Fruit fly (Drosophila melanogaster) whole organism, wandering third instar larva: ENCODE data around the gene CG31174.
A peak's percentile ranks its signal among the peaks of the same experiment; 100 is the strongest.

Experiments
- Abd-B ChIP-seq: fragments of >200 bp; optimal IDR thresholded peaks from 2 replicates; lab custom pipeline; 2017; ENCODE audit warnings: missing biosample characterization, missing genetic modification characterization
- CG32264 ChIP-seq: fragments of 200-800 bp; sonication (Bioruptor generic); optimal IDR thresholded peaks from 2 replicates; lab custom pipeline; 2016; ENCODE audit warnings: missing biosample characterization, missing genetic modification characterization
- CrebA ChIP-seq: fragments of 200-800 bp; sonication (Bioruptor generic); optimal IDR thresholded peaks from 2 replicates; lab custom pipeline; 2016; ENCODE audit warnings: missing biosample characterization, mild to moderate bottlenecking, missing genetic modification characterization, borderline replicate concordance
- Dfd ChIP-seq: fragments of >200 bp; optimal IDR thresholded peaks from 2 replicates; lab custom pipeline; 2017; ENCODE audit warnings: missing biosample characterization, missing genetic modification characterization
- HLH106 ChIP-seq: fragments of 200-800 bp; optimal IDR thresholded peaks from 3 replicates; lab custom pipeline; 2019; ENCODE audit warnings: missing biosample characterization, mild to moderate bottlenecking, missing genetic modification characterization, moderate library complexity
- Hnf4 ChIP-seq: fragments of 200-800 bp; sonication (Bioruptor generic); optimal IDR thresholded peaks from 2 replicates; lab custom pipeline; 2016; ENCODE audit warnings: missing biosample characterization, mild to moderate bottlenecking, missing genetic modification characterization
- Hr78 ChIP-seq: fragments of >200 bp; optimal IDR thresholded peaks from 2 replicates; lab custom pipeline; 2017; ENCODE audit warnings: missing biosample characterization, missing genetic modification characterization
- Hr83 ChIP-seq: fragments of 200-300 bp; sonication (Bioruptor generic); optimal IDR thresholded peaks from 2 replicates; lab custom pipeline; 2016; ENCODE audit warnings: missing biosample characterization, mild to moderate bottlenecking, missing genetic modification characterization, moderate library complexity; ENCODE audit not compliant: poor library complexity, severe bottlenecking
- Jra ChIP-seq: sonication (Bioruptor generic); optimal IDR thresholded peaks from 2 replicates; lab custom pipeline; 2016; ENCODE audit warnings: missing biosample characterization, missing genetic modification characterization
- Myc ChIP-seq: fragments of >200 bp; optimal IDR thresholded peaks from 2 replicates; lab custom pipeline; 2017
- Rel ChIP-seq, 2 experiments: fragments of 200-800 bp; sonication (Bioruptor generic) in 1 of 2; optimal IDR thresholded peaks; 2 replicates in 1 of 2; 3 replicates in 1 of 2; lab custom pipeline; 2016 to 2019; ENCODE audit warnings: mild to moderate bottlenecking in 2 of 2, missing biosample characterization in 2 of 2, missing genetic modification characterization in 2 of 2, moderate library complexity in 1 of 2
- Sp1 ChIP-seq: fragments of 200-800 bp; sonication (Bioruptor generic); optimal IDR thresholded peaks from 3 replicates; lab custom pipeline; 2019; ENCODE audit warnings: missing biosample characterization, mild to moderate bottlenecking, missing genetic modification characterization, moderate library complexity
- Vsx2 ChIP-seq: fragments of 200-300, 225-300 bp; sonication (Bioruptor generic); optimal IDR thresholded peaks from 2 replicates; lab custom pipeline; 2018; ENCODE audit warnings: missing biosample characterization, missing genetic modification characterization; ENCODE audit not compliant: partially characterized antibody
- dl ChIP-seq, 2 experiments: fragments of 175-275, 200-275 bp in 1 of 2; fragments of 200-275 bp in 1 of 2; sonication (Bioruptor generic); optimal IDR thresholded peaks; lab custom pipeline; 2018; ENCODE audit warnings: mild to moderate bottlenecking in 2 of 2, missing biosample characterization in 2 of 2, missing genetic modification characterization in 2 of 2, moderate library complexity in 2 of 2; ENCODE audit not compliant: partially characterized antibody in 2 of 2, insufficient read depth in 1 of 2
- dmrt93B ChIP-seq: fragments of 200-800 bp; sonication (Bioruptor generic); optimal IDR thresholded peaks from 2 replicates; lab custom pipeline; 2018; ENCODE audit warnings: missing biosample characterization, mild to moderate bottlenecking, missing genetic modification characterization
- dsf ChIP-seq: sonication (Bioruptor generic); optimal IDR thresholded peaks from 2 replicates; lab custom pipeline; 2016; ENCODE audit warnings: missing biosample characterization, missing genetic modification characterization, borderline replicate concordance
- ey ChIP-seq: fragments of 200-800 bp; sonication (Bioruptor generic); optimal IDR thresholded peaks from 2 replicates; lab custom pipeline; 2016; ENCODE audit warnings: missing biosample characterization, missing genetic modification characterization
- foxo ChIP-seq, 2 experiments: fragments of 200-800 bp; sonication (Bioruptor generic); optimal IDR thresholded peaks; 2 replicates in 1 of 2; 3 replicates in 1 of 2; lab custom pipeline; 2016 to 2017; ENCODE audit warnings: missing biosample characterization in 2 of 2, missing genetic modification characterization in 2 of 2
- fru ChIP-seq: fragments of 200-800 bp; sonication (Bioruptor generic); optimal IDR thresholded peaks from 3 replicates; lab custom pipeline; 2016; ENCODE audit warnings: missing biosample characterization, mild to moderate bottlenecking, missing genetic modification characterization
- h ChIP-seq: fragments of 200-800 bp; sonication (Bioruptor generic); optimal IDR thresholded peaks from 3 replicates; lab custom pipeline; 2016; ENCODE audit warnings: missing biosample characterization, mild to moderate bottlenecking, missing genetic modification characterization
- jim ChIP-seq: fragments of 175-275, 200-325 bp; sonication (Bioruptor generic); optimal IDR thresholded peaks from 2 replicates; lab custom pipeline; 2016; ENCODE audit warnings: missing biosample characterization, mild to moderate bottlenecking, missing genetic modification characterization
- lola ChIP-seq: fragments of >200 bp; optimal IDR thresholded peaks from 2 replicates; lab custom pipeline; 2017; ENCODE audit warnings: missing biosample characterization, missing genetic modification characterization
- pan ChIP-seq: fragments of >200 bp; optimal IDR thresholded peaks from 2 replicates; lab custom pipeline; 2017
- rgr ChIP-seq: fragments of 200-800 bp; sonication (Bioruptor generic); optimal IDR thresholded peaks from 3 replicates; lab custom pipeline; 2016; ENCODE audit warnings: missing biosample characterization, mild to moderate bottlenecking, missing genetic modification characterization
- sage ChIP-seq: fragments of 200-800 bp; sonication (Bioruptor generic); optimal IDR thresholded peaks from 2 replicates; lab custom pipeline; 2016; ENCODE audit warnings: missing biosample characterization, mild to moderate bottlenecking, missing genetic modification characterization
- woc ChIP-seq: sonication (Bioruptor generic); optimal IDR thresholded peaks from 2 replicates; lab custom pipeline; 2016; ENCODE audit warnings: missing biosample characterization, mild to moderate bottlenecking, missing genetic modification characterization

Gene CG31174

dm6 chr3R:21890739-21891138 lies 21.4 kb upstream of the CG31174 start:
- no peak for TF ChIP-seq Rel (GFP tag; optimal IDR thresholded peaks at IDR 0.05; lab: Kevin White, UChicago)
- peak; percentile 5 for TF ChIP-seq Rel (tag; optimal IDR thresholded peaks at IDR 0.05; lab: Kevin White, UChicago)
- no peak for TF ChIP-seq dl (GFP tag; optimal IDR thresholded peaks at IDR 0.05; lab: Kevin White, UChicago; ENCODE audit: insufficient read depth in 1 of 2, partially characterized antibody in 2 of 2)
- TF ChIP-seq, all 38 proteins: peak for 1

- TF ChIP-seq dmrt93B (GFP tag; lab: Kevin White, UChicago) = no peak
- TF ChIP-seq CrebA (GFP tag; lab: Kevin White, UChicago) = no peak
- peak; percentile 23 for TF ChIP-seq h
- TF ChIP-seq Myc (lab: Kevin White, UChicago) = no peak
- no peak for TF ChIP-seq sage (GFP tag; lab: Kevin White, UChicago)
- no peak for TF ChIP-seq Hnf4 (GFP tag; lab: Kevin White, UChicago)
- no peak for TF ChIP-seq Jra (GFP tag; lab: Kevin White, UChicago)
- no peak for TF ChIP-seq Dfd (GFP tag; lab: Kevin White, UChicago)
- peak; percentile 10 for TF ChIP-seq fru (GFP tag; lab: Kevin White, UChicago)
- TF ChIP-seq pan = no peak
- TF ChIP-seq Abd-B (GFP tag; lab: Kevin White, UChicago) = no peak
- TF ChIP-seq rgr (GFP tag; lab: Kevin White, UChicago) = no peak
- TF ChIP-seq Rel (GFP tag; optimal IDR thresholded peaks at IDR 0.05; lab: Kevin White, UChicago) = no peak
- peak; percentile 30 for TF ChIP-seq Rel (tag; optimal IDR thresholded peaks at IDR 0.05; lab: Kevin White, UChicago)
- TF ChIP-seq, all 38 proteins: peak for 3
These were observed 20.6 kb upstream of the CG31174 start for dm6 chr3R:21889945-21890344.

- TF ChIP-seq Myc (lab: Kevin White, UChicago) (peak; percentile 30), foxo (GFP tag; optimal IDR thresholded peaks at IDR 0.05; lab: Kevin White, UChicago) (peak in 1 of 2 experiments; percentile 35), dsf (GFP tag; lab: Kevin White, UChicago) (no peak), Abd-B (GFP tag; lab: Kevin White, UChicago) (no peak), h (peak; percentile 0), ey (GFP tag; lab: Kevin White, UChicago) (peak; percentile 6), CG32264 (GFP tag; lab: Kevin White, UChicago) (no peak), fru (GFP tag; lab: Kevin White, UChicago) (peak; percentile 45)
These were observed 19.6 kb upstream of the CG31174 start, which contains the start of gene CG43844 for dm6 chr3R:21888696-21889602. Gene CG43844 (plus strand): TSS chr3R:21889539.

dm6 chr3R:21887588-21888007 lies 18.3 kb upstream of the CG31174 start:
- TF ChIP-seq CrebA (GFP tag; lab: Kevin White, UChicago) = no peak
- TF ChIP-seq Hr78 (GFP tag; lab: Kevin White, UChicago) = no peak
- TF ChIP-seq woc (GFP tag; lab: Kevin White, UChicago) = peak; percentile 40
- peak; percentile 37 for TF ChIP-seq HLH106
- TF ChIP-seq fru (GFP tag; lab: Kevin White, UChicago) = peak; percentile 56
- peak; percentile 19 for TF ChIP-seq Hnf4 (GFP tag; lab: Kevin White, UChicago)
- TF ChIP-seq rgr (GFP tag; lab: Kevin White, UChicago) = peak; percentile 16
- peak in 1 of 2 experiments; percentile 53 for TF ChIP-seq foxo (GFP tag; optimal IDR thresholded peaks at IDR 0.05; lab: Kevin White, UChicago)
- no peak for TF ChIP-seq dmrt93B (GFP tag; lab: Kevin White, UChicago)
- no peak for TF ChIP-seq Sp1 (GFP tag; lab: Kevin White, UChicago)
- peak; percentile 33 for TF ChIP-seq ey (GFP tag; lab: Kevin White, UChicago)
- TF ChIP-seq, all 38 proteins: peak for 7

dm6 chr3R:21886861-21887587 lies 17.7 kb upstream of the CG31174 start, which contains the start of the genes CG6678 and dnd:
Gene CG6678 (plus strand): TSS chr3R:21887029.
Gene dnd (minus strand): TSS chr3R:21887355.
- TF ChIP-seq Dfd (GFP tag; lab: Kevin White, UChicago) (no peak), lola (no peak), Hr83 (GFP tag; lab: Kevin White, UChicago) (no peak), Abd-B (GFP tag; lab: Kevin White, UChicago) (no peak), Hnf4 (GFP tag; lab: Kevin White, UChicago) (peak; percentile 24), Vsx2 (GFP tag; lab: Kevin White, UChicago) (peak; percentile 80), woc (GFP tag; lab: Kevin White, UChicago) (no peak), Myc (lab: Kevin White, UChicago) (no peak), jim (no peak), Jra (GFP tag; lab: Kevin White, UChicago) (no peak), h (no peak)
